Fruit fly (Drosophila melanogaster): ENCODE results near the gene TSG101.

TSG101 gene

dm6 chr3L:16810512-16810911 is 31.6 kb upstream of the TSG101 start:
- TF ChIP-seq Mes4 (GFP tag; optimal IDR thresholded peaks at IDR 0.05) (no peak), Adf1 (GFP tag; IDR thresholded peaks at IDR 0.05) (no peak), Ets65A (GFP tag) (peak; percentile 91)

- TF ChIP-seq sob (GFP tag; IDR thresholded peaks at IDR 0.05) (0 out of 2 replicates have a peak, but pooled peaks have one; percentile 27), CG8290 (GFP tag; optimal IDR thresholded peaks at IDR 0.05) (no peak), CG8290 (tag; optimal IDR thresholded peaks at IDR 0.05) (peak in 1 of 2 experiments; percentile 6), CG4360 (GFP tag; IDR thresholded peaks at IDR 0.05) (0 out of 2 replicates have a peak, but pooled peaks have one; percentile 7), Gug (GFP tag; IDR thresholded peaks at IDR 0.05) (no peak), Adf1 (GFP tag; IDR thresholded peaks at IDR 0.05) (peak; percentile 85), Med (GFP tag) (peak; percentile 70), nom (GFP tag; optimal IDR thresholded peaks at IDR 0.05) (peak; percentile 17), chinmo (GFP tag; IDR thresholded peaks at IDR 0.05; ENCODE audit: partially characterized antibody) (0 out of 4 replicates have a peak, but pooled peaks have one; percentile 44), CG8089 (GFP tag; optimal IDR thresholded peaks at IDR 0.05) (no peak)
These were observed 30.2 kb upstream of the TSG101 start for dm6 chr3L:16811908-16812307.

- TF ChIP-seq NFAT (GFP tag; IDR thresholded peaks at IDR 0.05): 0 out of 2 replicates have a peak, but pooled peaks have one; percentile 27
- TF ChIP-seq vvl (GFP tag; IDR thresholded peaks at IDR 0.05): peak; percentile 70
- TF ChIP-seq Deaf1 (tag; optimal IDR thresholded peaks at IDR 0.05): peak; percentile 12
- no peak for TF ChIP-seq usp (GFP tag; optimal IDR thresholded peaks at IDR 0.05)
- TF ChIP-seq Ptx1 (GFP tag; IDR thresholded peaks at IDR 0.05): no peak
- TF ChIP-seq chinmo (GFP tag; IDR thresholded peaks at IDR 0.05; ENCODE audit: partially characterized antibody): peak; percentile 77; the same call in 2 of the 4 replicates
These were observed 28.1 kb upstream of the TSG101 start for dm6 chr3L:16813984-16814383.

- TF ChIP-seq Optix (GFP tag; IDR thresholded peaks at IDR 0.05) (no peak), toy (GFP tag; IDR thresholded peaks at IDR 0.05) (no peak), Doc3 (GFP tag; IDR thresholded peaks at IDR 0.05; ENCODE audit: partially characterized antibody) (no peak), sens (GFP tag) (peak; percentile 55), CG2712 (tag; optimal IDR thresholded peaks at IDR 0.05) (peak; percentile 9), CG8478 (optimal IDR thresholded peaks at IDR 0.05) (no peak), CG14014 (GFP tag; IDR thresholded peaks at IDR 0.05) (no peak), kah (GFP tag; optimal IDR thresholded peaks at IDR 0.05) (no peak), Gug (GFP tag; IDR thresholded peaks at IDR 0.05) (no peak), pb (GFP tag; optimal IDR thresholded peaks at IDR 0.05) (no peak), Sry-δ (GFP tag; optimal IDR thresholded peaks at IDR 0.05) (no peak), Blimp-1 (GFP tag; optimal IDR thresholded peaks at IDR 0.05) (peak; percentile 14), Spps (tag; optimal IDR thresholded peaks at IDR 0.05) (no peak), CG14050 (GFP tag; IDR thresholded peaks at IDR 0.05) (no peak), CG34376 (GFP tag; optimal IDR thresholded peaks at IDR 0.05) (no peak), Hand (GFP tag; optimal IDR thresholded peaks at IDR 0.05) (no peak), Fer3 (tag; optimal IDR thresholded peaks at IDR 0.05) (no peak), CG14860 (GFP tag; IDR thresholded peaks at IDR 0.05; ENCODE audit: partially characterized antibody) (no peak), Bgb (GFP tag; IDR thresholded peaks at IDR 0.05; ENCODE audit: partially characterized antibody) (no peak), CG8281 (tag; optimal IDR thresholded peaks at IDR 0.05) (no peak), CG10274 (GFP tag; optimal IDR thresholded peaks at IDR 0.05) (no peak), CG10431 (GFP tag; optimal IDR thresholded peaks at IDR 0.05) (no peak), CoRest (tag; optimal IDR thresholded peaks at IDR 0.05) (no peak), Rfx (GFP tag; IDR thresholded peaks at IDR 0.05) (no peak), ro (GFP tag; IDR thresholded peaks at IDR 0.05) (no peak), rib (GFP tag; IDR thresholded peaks at IDR 0.05) (no peak), row (GFP tag; IDR thresholded peaks at IDR 0.05) (no peak), Drgx (GFP tag; IDR thresholded peaks at IDR 0.05) (peak; percentile 63), trh (GFP tag; optimal IDR thresholded peaks at IDR 0.05) (no peak), Elba2 (GFP tag; optimal IDR thresholded peaks at IDR 0.05) (no peak), CG2202 (tag; optimal IDR thresholded peaks at IDR 0.05) (no peak), bab2 (GFP tag; optimal IDR thresholded peaks at IDR 0.05) (no peak)
These were observed 24.0 kb upstream of the TSG101 start for dm6 chr3L:16818063-16818462.
